Fruit fly (Drosophila melanogaster) Kc167 (cell line): ENCODE results near the gene PGRP-LF.

Source experiments
- h ChIP-seq: fragments of >200 bp; optimal IDR thresholded peaks from 3 replicates; lab custom pipeline; 2018; ENCODE audit warnings: missing external identifiers
- insv ChIP-seq: fragments of >200 bp; optimal IDR thresholded peaks from 3 replicates; lab custom pipeline; 2018; ENCODE audit warnings: missing external identifiers
- psq ChIP-seq: fragments of >200 bp; optimal IDR thresholded peaks from 2 replicates; lab custom pipeline; 2017; ENCODE audit warnings: missing external identifiers
- ttk ChIP-seq: sonication (Bioruptor generic); optimal IDR thresholded peaks from 2 replicates; lab custom pipeline; 2017; ENCODE audit warnings: missing external identifiers

dm6 chr3L:9397156-9397555 lies 47.7 kb downstream of the PGRP-LF start:
- TF ChIP-seq h (lab: Kevin White, UChicago): no peak
- TF ChIP-seq psq: no peak
- TF ChIP-seq ttk (lab: Kevin White, UChicago): no peak
- no peak for TF ChIP-seq insv (lab: Kevin White, UChicago)
